Fruit fly (Drosophila melanogaster) ovary, adult (tissue): ENCODE data around the gene RpL34b.

Experiments used
- CG17801 ChIP-seq: fragments of 200-800 bp; optimal IDR thresholded peaks from 2 replicates; lab custom pipeline; 2019; ENCODE audit warnings: missing biosample characterization, mild to moderate bottlenecking, missing genetic modification characterization, moderate library complexity; ENCODE audit not compliant: partially characterized antibody

The RpL34b gene

DNA sequence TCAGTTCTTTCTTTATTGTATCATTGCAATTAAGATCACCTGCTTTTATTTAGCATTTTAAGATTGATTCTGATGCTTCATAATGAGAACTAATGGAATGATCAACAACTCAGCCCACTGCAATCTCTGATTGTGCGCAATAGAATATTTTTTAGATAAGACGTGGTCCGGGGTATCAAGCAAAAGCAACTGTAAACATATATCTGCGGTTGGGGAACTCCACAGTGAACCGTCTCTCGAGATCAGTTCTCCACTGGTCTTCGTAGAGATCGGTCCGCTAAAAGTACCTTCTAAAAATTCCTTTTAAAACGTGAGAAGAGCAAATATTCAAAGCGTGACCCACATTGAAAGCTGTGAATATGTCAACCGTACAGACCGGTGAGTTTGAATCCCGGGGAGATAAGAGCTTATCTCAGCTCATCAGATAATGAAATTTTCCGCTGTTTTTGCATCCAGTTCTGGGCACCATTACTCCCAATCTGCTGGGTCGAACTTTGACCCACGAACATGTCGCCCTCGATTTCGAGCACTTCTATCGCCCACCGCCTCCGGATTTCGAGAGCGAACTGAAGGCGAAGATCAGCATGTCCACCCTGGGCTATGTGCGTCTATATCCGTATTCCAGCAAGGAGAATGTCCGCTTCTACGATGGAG is 37.8 kb downstream of the RpL34b start, which contains the start of gene CG18473:
Gene CG18473 (plus strand): TSS at position 240 of the 654 bp plus-strand sequence.
- TF ChIP-seq CG17801: no peak

- TF ChIP-seq CG17801: no peak
These were observed 41.6 kb downstream of the RpL34b start for dm6 chr3R:9359393-9359792.

dm6 chr3R:9355195-9355594 is 45.8 kb downstream of the RpL34b start, which contains the start of gene CG43675:
CG43675 (plus strand) TSS chr3R:9355495.
- no peak for TF ChIP-seq CG17801

- peak; percentile 73 for TF ChIP-seq CG17801
These were observed 47.8 kb downstream of the RpL34b start for dm6 chr3R:9353276-9353652.

DNA sequence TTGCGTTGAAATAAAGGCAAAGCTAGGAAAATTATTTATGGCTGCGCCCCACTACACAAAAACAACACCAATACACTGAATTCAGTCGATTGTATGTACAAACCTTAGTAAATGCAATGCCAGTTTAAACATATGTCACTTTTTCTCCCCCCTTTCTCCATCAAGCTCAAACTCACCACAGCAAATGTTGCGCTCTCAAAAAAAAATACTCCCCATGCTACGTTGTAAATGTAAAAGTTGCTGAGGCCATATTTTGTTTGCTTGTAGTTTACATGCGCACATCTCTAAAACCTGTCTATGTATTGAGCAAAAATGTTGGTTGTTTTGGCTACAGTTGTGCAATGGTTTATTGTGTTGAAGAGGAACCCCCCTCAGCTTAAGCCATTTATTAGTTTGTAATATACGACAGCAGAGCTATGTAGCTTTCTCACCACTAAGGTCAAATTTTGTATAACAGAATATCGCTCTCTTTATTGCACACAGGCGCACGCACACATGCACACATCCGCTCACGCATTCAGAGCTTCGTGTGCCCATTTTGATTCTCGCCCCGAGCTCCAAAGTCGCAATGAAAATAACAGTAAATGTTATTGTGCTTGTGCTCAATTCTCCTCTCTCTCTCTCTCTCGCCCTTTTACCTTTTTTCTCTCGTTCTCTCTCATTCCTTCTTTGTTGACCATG is 48.3 kb downstream of the RpL34b start:
- TF ChIP-seq CG17801: no peak

DNA sequence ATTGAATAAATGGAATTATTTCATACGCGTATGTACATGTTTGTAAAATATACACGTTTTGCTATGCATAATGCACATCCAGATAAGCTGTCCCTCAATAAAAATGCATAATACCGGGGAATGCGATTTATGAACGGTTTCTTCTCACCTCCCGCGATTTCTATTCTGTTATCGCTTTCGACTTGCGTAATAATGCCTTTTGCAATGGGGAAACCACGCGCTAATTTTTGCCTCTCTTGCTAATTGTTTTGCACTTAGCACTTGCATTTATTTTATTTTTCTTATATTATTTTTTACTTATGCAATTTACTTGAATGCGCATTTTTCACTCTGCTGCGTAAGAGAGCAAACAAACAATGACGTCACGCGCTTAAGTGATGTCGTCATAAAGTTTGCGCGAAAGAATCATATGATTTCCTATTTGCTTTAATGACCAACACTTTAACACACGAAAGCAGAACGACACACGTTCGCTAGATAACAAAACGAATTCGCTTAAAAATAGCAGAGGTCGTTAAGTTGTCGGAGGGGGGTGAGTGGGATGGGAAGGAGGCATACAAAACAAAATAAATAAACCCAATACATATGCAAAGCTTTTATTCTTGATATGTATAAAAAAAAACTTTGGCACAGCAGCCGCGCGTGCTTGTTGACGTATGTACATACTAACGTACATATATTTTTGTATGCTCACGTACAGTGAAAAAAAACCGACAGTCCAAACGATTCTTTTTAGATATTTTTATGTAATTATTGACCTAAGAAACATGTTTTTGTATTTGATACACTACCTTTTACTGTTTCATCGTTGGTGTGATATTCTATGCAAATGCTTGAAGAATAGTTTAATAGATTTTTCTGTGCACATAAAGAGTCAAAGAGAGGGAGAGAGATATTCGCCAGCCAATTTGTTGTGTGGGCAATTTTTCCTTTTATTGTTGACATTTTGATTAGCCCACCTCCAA is 49.3 kb downstream of the RpL34b start:
- peak; percentile 53 for TF ChIP-seq CG17801

- no peak for TF ChIP-seq CG17801
These were observed 50.3 kb downstream of the RpL34b start for dm6 chr3R:9350561-9351379.
